Worm (Caenorhabditis elegans) whole organism, L3 larva: Measurements from ENCODE around the gene F16H6.7.

Experiments
- R02D3.7 ChIP-seq: fragments of 150-350 bp; optimal IDR thresholded peaks from 2 replicates; lab custom pipeline; 2014; ENCODE audit warnings: missing biosample characterization, missing genetic modification characterization
- aly-2 ChIP-seq: fragments of 150-350 bp; optimal IDR thresholded peaks from 2 replicates; lab custom pipeline; 2014; ENCODE audit warnings: missing biosample characterization, missing genetic modification characterization
- ceh-16 ChIP-seq: sonication (generic microtip); optimal IDR thresholded peaks from 2 replicates; lab custom pipeline; 2017; ENCODE audit warnings: missing biosample characterization, missing genetic modification characterization
- ceh-28 ChIP-seq: fragments of 150-350 bp; optimal IDR thresholded peaks from 2 replicates; lab custom pipeline; 2014; ENCODE audit warnings: missing biosample characterization, missing genetic modification reagents, missing genetic modification characterization
- daf-12 ChIP-seq: fragments of 150-350 bp; optimal IDR thresholded peaks from 2 replicates; lab custom pipeline; 2014; ENCODE audit warnings: missing biosample characterization, missing genetic modification reagents, missing genetic modification characterization
- egl-27 ChIP-seq: sonication (generic microtip); optimal IDR thresholded peaks from 4 replicates; lab custom pipeline; 2017; ENCODE audit warnings: missing biosample characterization, missing genetic modification reagents, missing genetic modification characterization
- elt-1 ChIP-seq: fragments of 150-350 bp; optimal IDR thresholded peaks from 2 replicates; lab custom pipeline; 2014; ENCODE audit warnings: missing biosample characterization, missing genetic modification characterization
- elt-2 ChIP-seq: sonication (generic microtip); optimal IDR thresholded peaks from 2 replicates; lab custom pipeline; 2016; ENCODE audit warnings: missing genetic modification reagents, mild to moderate bottlenecking, missing genetic modification characterization, missing compliant biosample characterization
- eor-1 ChIP-seq, 2 experiments: fragments of 150-350 bp; optimal IDR thresholded peaks; 2 replicates each; lab custom pipeline; 2014 to 2018; ENCODE audit warnings: missing biosample characterization in 2 of 2, missing genetic modification characterization in 2 of 2
- fkh-10 ChIP-seq: sonication (generic microtip); optimal IDR thresholded peaks from 2 replicates; lab custom pipeline; 2017; ENCODE audit warnings: missing biosample characterization, missing genetic modification reagents, missing genetic modification characterization
- fos-1 ChIP-seq: fragments of 150-350 bp; optimal IDR thresholded peaks from 2 replicates; lab custom pipeline; 2014; ENCODE audit warnings: missing biosample characterization, missing genetic modification characterization
- hmg-11 ChIP-seq: sonication (generic microtip); optimal IDR thresholded peaks from 2 replicates; lab custom pipeline; 2016; ENCODE audit warnings: missing genetic modification characterization, missing compliant biosample characterization
- lin-15B ChIP-seq: fragments of 150-350 bp; optimal IDR thresholded peaks from 2 replicates; lab custom pipeline; 2014; ENCODE audit warnings: missing biosample characterization, missing genetic modification characterization
- lin-39 ChIP-seq: fragments of 150-350 bp; optimal IDR thresholded peaks from 2 replicates; lab custom pipeline; 2018; ENCODE audit warnings: missing biosample characterization, missing genetic modification reagents, missing genetic modification characterization
- mdl-1 ChIP-seq: fragments of 150-350 bp; optimal IDR thresholded peaks from 2 replicates; lab custom pipeline; 2014; ENCODE audit warnings: missing biosample characterization, missing genetic modification characterization
- mml-1 ChIP-seq: fragments of 150-350 bp; sonication (generic microtip); optimal IDR thresholded peaks from 3 replicates; lab custom pipeline; 2014; ENCODE audit warnings: missing biosample characterization, missing genetic modification characterization
- nfya-1 ChIP-seq: sonication (generic microtip); optimal IDR thresholded peaks from 2 replicates; lab custom pipeline; 2017; ENCODE audit warnings: missing genetic modification characterization, mild to moderate bottlenecking, missing compliant biosample characterization, antibody characterized with exemption, moderate library complexity; ENCODE audit not compliant: insufficient read depth
- nhr-23 ChIP-seq: fragments of 150-350 bp; optimal IDR thresholded peaks from 2 replicates; lab custom pipeline; 2014; ENCODE audit warnings: missing biosample characterization, missing genetic modification reagents, missing genetic modification characterization
- nhr-237 ChIP-seq: fragments of 150-350 bp; optimal IDR thresholded peaks from 2 replicates; lab custom pipeline; 2014; ENCODE audit warnings: missing biosample characterization, missing genetic modification characterization
- nhr-28 ChIP-seq: fragments of 150-350 bp; optimal IDR thresholded peaks from 2 replicates; lab custom pipeline; 2014; ENCODE audit warnings: missing biosample characterization, missing genetic modification characterization
- nhr-43 ChIP-seq: sonication (generic microtip); optimal IDR thresholded peaks from 2 replicates; lab custom pipeline; 2016; ENCODE audit warnings: mild to moderate bottlenecking, missing genetic modification characterization, missing compliant biosample characterization; ENCODE audit not compliant: poor library complexity, severe bottlenecking
- nhr-76 ChIP-seq: fragments of 150-350 bp; sonication (generic microtip); optimal IDR thresholded peaks from 5 replicates; lab custom pipeline; 2014; ENCODE audit warnings: missing biosample characterization, missing genetic modification characterization
- pha-4 ChIP-seq: fragments of 150-350 bp; optimal IDR thresholded peaks from 2 replicates; lab custom pipeline; 2014; ENCODE audit warnings: missing biosample characterization, missing genetic modification reagents, missing genetic modification characterization
- pqm-1 ChIP-seq: fragments of 150-350 bp; optimal IDR thresholded peaks from 2 replicates; lab custom pipeline; 2017; ENCODE audit warnings: missing biosample characterization, missing genetic modification characterization, inconsistent platforms
- sea-2 ChIP-seq: fragments of 150-350 bp; sonication (generic microtip); optimal IDR thresholded peaks from 4 replicates; lab custom pipeline; 2014; ENCODE audit warnings: missing biosample characterization, missing genetic modification reagents, missing genetic modification characterization
- tbx-2 ChIP-seq: sonication (generic microtip); optimal IDR thresholded peaks from 2 replicates; lab custom pipeline; 2016; ENCODE audit warnings: mild to moderate bottlenecking, missing genetic modification characterization, missing compliant biosample characterization
- unc-62 ChIP-seq: fragments of 150-350 bp; sonication (generic microtip); optimal IDR thresholded peaks from 4 replicates; lab custom pipeline; 2014; ENCODE audit warnings: missing biosample characterization, missing genetic modification reagents, missing genetic modification characterization
- zag-1 ChIP-seq: fragments of 150-350 bp; optimal IDR thresholded peaks from 2 replicates; lab custom pipeline; 2014; ENCODE audit warnings: missing biosample characterization, missing genetic modification characterization
- ztf-11 ChIP-seq: fragments of 150-350 bp; optimal IDR thresholded peaks from 2 replicates; lab custom pipeline; 2014; ENCODE audit warnings: missing biosample characterization, missing genetic modification characterization

Gene F16H6.7

ce11 chrV:18189181-18189580 lies 19.8 kb downstream of the F16H6.7 start, which contains the start of gene clec-246:
clec-246 (plus strand) TSS chrV:18189481.
- TF ChIP-seq mml-1 = no peak
- TF ChIP-seq ztf-11 (tag; lab: Kevin White, UChicago) = no peak
- no peak for TF ChIP-seq eor-1 (tag; optimal IDR thresholded peaks at IDR 0.05; lab: Kevin White, UChicago)
- TF ChIP-seq lin-15B (tag; lab: Kevin White, UChicago) = no peak
- no peak for TF ChIP-seq nhr-76 (tag; lab: Kevin White, UChicago)
- no peak for TF ChIP-seq ceh-16 (tag; lab: Kevin White, UChicago)
- no peak for TF ChIP-seq fos-1
- no peak for TF ChIP-seq nhr-28 (tag; lab: Kevin White, UChicago)
- no peak for TF ChIP-seq fkh-10 (GFP tag; lab: Kevin White, UChicago)
- no peak for TF ChIP-seq elt-1 (tag; lab: Kevin White, UChicago)
- no peak for TF ChIP-seq elt-2 (tag; lab: Kevin White, UChicago)
- TF ChIP-seq, all 47 proteins: peak for 0

ce11 chrV:18188328-18188727 lies 20.6 kb downstream of the F16H6.7 start, which contains the start of gene clec-245:
clec-245 (minus strand) TSS chrV:18188428.
- no peak for TF ChIP-seq R02D3.7 (tag; lab: Kevin White, UChicago)
- TF ChIP-seq zag-1 (tag; lab: Kevin White, UChicago) = no peak

- TF ChIP-seq nhr-23 (tag; lab: Kevin White, UChicago) = no peak
Observed at ce11 chrV:18184910-18185309, 24.1 kb downstream of the F16H6.7 start, which contains the start of gene C31G12.3. C31G12.3 (plus strand) TSS chrV:18185210.

- TF ChIP-seq unc-62 (GFP tag; lab: Kevin White, UChicago) (no peak), nfya-1 (tag; lab: Kevin White, UChicago) (no peak)
Observed at ce11 chrV:18179663-18180062, 29.3 kb downstream of the F16H6.7 start, which contains the start of gene C31G12.1. C31G12.1 (plus strand) TSS chrV:18179963.

ce11 chrV:18178659-18179058 lies 30.3 kb downstream of the F16H6.7 start, which contains the start of gene C31G12.4:
C31G12.4 (minus strand) TSS chrV:18178759.
- TF ChIP-seq aly-2 (tag; lab: Kevin White, UChicago) (no peak), hmg-11 (tag; lab: Kevin White, UChicago) (no peak), mdl-1 (tag; lab: Kevin White, UChicago) (no peak), nhr-76 (tag; lab: Kevin White, UChicago) (no peak), tbx-2 (tag; lab: Kevin White, UChicago) (no peak)

- no peak for TF ChIP-seq fkh-10 (GFP tag; lab: Kevin White, UChicago)
- TF ChIP-seq pha-4 (tag; lab: Kevin White, UChicago) = no peak
- TF ChIP-seq ceh-28 (tag; lab: Kevin White, UChicago) = no peak
- no peak for TF ChIP-seq pqm-1 (tag; lab: Kevin White, UChicago)
- TF ChIP-seq nhr-43 (tag; lab: Kevin White, UChicago) = no peak
- TF ChIP-seq sea-2 (GFP tag; lab: Kevin White, UChicago) = no peak
- no peak for TF ChIP-seq elt-1 (tag; lab: Kevin White, UChicago)
- TF ChIP-seq fos-1 = no peak
- TF ChIP-seq egl-27 (tag; lab: Kevin White, UChicago) = no peak
- no peak for TF ChIP-seq nhr-23 (tag; lab: Kevin White, UChicago)
- TF ChIP-seq unc-62 (GFP tag; lab: Kevin White, UChicago) = no peak
- TF ChIP-seq lin-39 (tag; lab: Kevin White, UChicago) = no peak
- no peak for TF ChIP-seq daf-12 (tag; lab: Kevin White, UChicago)
- no peak for TF ChIP-seq elt-2 (tag; lab: Kevin White, UChicago)
- TF ChIP-seq nhr-237 (tag; lab: Kevin White, UChicago) = no peak
- TF ChIP-seq zag-1 (tag; lab: Kevin White, UChicago) = no peak
- no peak for TF ChIP-seq ztf-11 (tag; lab: Kevin White, UChicago)
Observed at ce11 chrV:18171568-18171967, 37.4 kb downstream of the F16H6.7 start, which contains the start of gene C14A6.8. C14A6.8 (minus strand) TSS chrV:18171668.
